Worm (Caenorhabditis elegans) whole organism, L3 larva: ENCODE results near the gene twk-44.

Source experiments
- ZK546.5 ChIP-seq: sonication (generic microtip); optimal IDR thresholded peaks from 2 replicates; lab custom pipeline; 2017; ENCODE audit warnings: missing biosample characterization, missing genetic modification characterization
- aly-2 ChIP-seq: fragments of 150-350 bp; optimal IDR thresholded peaks from 2 replicates; lab custom pipeline; 2014; ENCODE audit warnings: missing biosample characterization, missing genetic modification characterization
- ama-1 ChIP-seq: fragments of 150-350 bp; optimal IDR thresholded peaks from 2 replicates; lab custom pipeline; 2018
- ceh-16 ChIP-seq: sonication (generic microtip); optimal IDR thresholded peaks from 2 replicates; lab custom pipeline; 2017; ENCODE audit warnings: missing biosample characterization, missing genetic modification characterization
- ceh-82 ChIP-seq: fragments of 150-350 bp; optimal IDR thresholded peaks from 2 replicates; lab custom pipeline; 2014; ENCODE audit warnings: missing biosample characterization, missing genetic modification characterization
- ceh-9 ChIP-seq: sonication (generic microtip); optimal IDR thresholded peaks from 2 replicates; lab custom pipeline; 2018; ENCODE audit warnings: missing biosample characterization, missing genetic modification characterization
- egl-27 ChIP-seq: sonication (generic microtip); optimal IDR thresholded peaks from 4 replicates; lab custom pipeline; 2017; ENCODE audit warnings: missing biosample characterization, missing genetic modification reagents, missing genetic modification characterization
- egl-5 ChIP-seq: fragments of 150-350 bp; optimal IDR thresholded peaks from 2 replicates; lab custom pipeline; 2017; ENCODE audit warnings: missing biosample characterization, missing genetic modification reagents, missing genetic modification characterization, inconsistent platforms
- elt-1 ChIP-seq: fragments of 150-350 bp; optimal IDR thresholded peaks from 2 replicates; lab custom pipeline; 2014; ENCODE audit warnings: missing biosample characterization, missing genetic modification characterization
- elt-2 ChIP-seq: sonication (generic microtip); optimal IDR thresholded peaks from 2 replicates; lab custom pipeline; 2016; ENCODE audit warnings: missing genetic modification reagents, mild to moderate bottlenecking, missing genetic modification characterization, missing compliant biosample characterization
- eor-1 ChIP-seq, 2 experiments: fragments of 150-350 bp; optimal IDR thresholded peaks; 2 replicates each; lab custom pipeline; 2014 to 2018; ENCODE audit warnings: missing biosample characterization in 2 of 2, missing genetic modification characterization in 2 of 2
- jun-1 ChIP-seq: fragments of 150-350 bp; optimal IDR thresholded peaks from 2 replicates; lab custom pipeline; 2014; ENCODE audit warnings: missing biosample characterization, missing genetic modification reagents, missing genetic modification characterization
- lin-15B ChIP-seq: fragments of 150-350 bp; optimal IDR thresholded peaks from 2 replicates; lab custom pipeline; 2014; ENCODE audit warnings: missing biosample characterization, missing genetic modification characterization
- lin-39 ChIP-seq: fragments of 150-350 bp; optimal IDR thresholded peaks from 2 replicates; lab custom pipeline; 2018; ENCODE audit warnings: missing biosample characterization, missing genetic modification reagents, missing genetic modification characterization
- lsy-12 ChIP-seq: sonication (generic microtip); optimal IDR thresholded peaks from 2 replicates; lab custom pipeline; 2016; ENCODE audit warnings: mild to moderate bottlenecking, missing genetic modification characterization, missing compliant biosample characterization
- mdl-1 ChIP-seq: fragments of 150-350 bp; optimal IDR thresholded peaks from 2 replicates; lab custom pipeline; 2014; ENCODE audit warnings: missing biosample characterization, missing genetic modification characterization
- nfya-1 ChIP-seq: sonication (generic microtip); optimal IDR thresholded peaks from 2 replicates; lab custom pipeline; 2017; ENCODE audit warnings: missing genetic modification characterization, mild to moderate bottlenecking, missing compliant biosample characterization, antibody characterized with exemption, moderate library complexity; ENCODE audit not compliant: insufficient read depth
- nhr-11 ChIP-seq: fragments of 150-350 bp; optimal IDR thresholded peaks from 2 replicates; lab custom pipeline; 2014; ENCODE audit warnings: missing biosample characterization, missing genetic modification characterization
- nhr-12 ChIP-seq: fragments of 150-350 bp; optimal IDR thresholded peaks from 2 replicates; lab custom pipeline; 2014; ENCODE audit warnings: missing biosample characterization, missing genetic modification characterization
- nhr-237 ChIP-seq: fragments of 150-350 bp; optimal IDR thresholded peaks from 2 replicates; lab custom pipeline; 2014; ENCODE audit warnings: missing biosample characterization, missing genetic modification characterization
- nhr-25 ChIP-seq: sonication (generic microtip); optimal IDR thresholded peaks from 2 replicates; lab custom pipeline; 2017; ENCODE audit warnings: missing biosample characterization, missing genetic modification characterization
- nhr-28 ChIP-seq: fragments of 150-350 bp; optimal IDR thresholded peaks from 2 replicates; lab custom pipeline; 2014; ENCODE audit warnings: missing biosample characterization, missing genetic modification characterization
- nhr-67 ChIP-seq: fragments of 150-350 bp; optimal IDR thresholded peaks from 2 replicates; lab custom pipeline; 2014; ENCODE audit warnings: missing biosample characterization, missing genetic modification characterization
- nhr-76 ChIP-seq: fragments of 150-350 bp; sonication (generic microtip); optimal IDR thresholded peaks from 5 replicates; lab custom pipeline; 2014; ENCODE audit warnings: missing biosample characterization, missing genetic modification characterization
- pha-4 ChIP-seq: fragments of 150-350 bp; optimal IDR thresholded peaks from 2 replicates; lab custom pipeline; 2014; ENCODE audit warnings: missing biosample characterization, missing genetic modification reagents, missing genetic modification characterization
- pqm-1 ChIP-seq: fragments of 150-350 bp; optimal IDR thresholded peaks from 2 replicates; lab custom pipeline; 2017; ENCODE audit warnings: missing biosample characterization, missing genetic modification characterization, inconsistent platforms
- skn-1 ChIP-seq: fragments of 150-350 bp; optimal IDR thresholded peaks from 2 replicates; lab custom pipeline; 2014; ENCODE audit warnings: missing biosample characterization, missing genetic modification characterization
- snpc-4 ChIP-seq: fragments of 150-350 bp; optimal IDR thresholded peaks from 2 replicates; lab custom pipeline; 2014; ENCODE audit warnings: missing biosample characterization, missing genetic modification characterization
- tbx-2 ChIP-seq: sonication (generic microtip); optimal IDR thresholded peaks from 2 replicates; lab custom pipeline; 2016; ENCODE audit warnings: mild to moderate bottlenecking, missing genetic modification characterization, missing compliant biosample characterization
- unc-39 ChIP-seq: sonication (generic microtip); optimal IDR thresholded peaks from 4 replicates; lab custom pipeline; 2017; ENCODE audit warnings: missing biosample characterization, missing genetic modification characterization
- unc-62 ChIP-seq: fragments of 150-350 bp; sonication (generic microtip); optimal IDR thresholded peaks from 4 replicates; lab custom pipeline; 2014; ENCODE audit warnings: missing biosample characterization, missing genetic modification reagents, missing genetic modification characterization
- zag-1 ChIP-seq: fragments of 150-350 bp; optimal IDR thresholded peaks from 2 replicates; lab custom pipeline; 2014; ENCODE audit warnings: missing biosample characterization, missing genetic modification characterization
- ztf-11 ChIP-seq: fragments of 150-350 bp; optimal IDR thresholded peaks from 2 replicates; lab custom pipeline; 2014; ENCODE audit warnings: missing biosample characterization, missing genetic modification characterization
- ztf-4 ChIP-seq: fragments of 150-350 bp; optimal IDR thresholded peaks from 2 replicates; lab custom pipeline; 2014; ENCODE audit warnings: missing biosample characterization, missing genetic modification characterization

twk-44 gene

ce11 chrX:11585894-11586293, 41.0 kb downstream of the twk-44 start:
- no peak for TF ChIP-seq snpc-4 (tag; lab: Kevin White, UChicago)
- no peak for TF ChIP-seq lin-15B (tag; lab: Kevin White, UChicago)
- TF ChIP-seq nhr-25 (tag; lab: Kevin White, UChicago): no peak
- no peak for TF ChIP-seq elt-1 (tag; lab: Kevin White, UChicago)
- TF ChIP-seq pqm-1 (tag; lab: Kevin White, UChicago): no peak
- no peak for TF ChIP-seq unc-39 (tag; lab: Kevin White, UChicago)
- TF ChIP-seq aly-2 (tag; lab: Kevin White, UChicago): no peak
- no peak for TF ChIP-seq eor-1 (tag; optimal IDR thresholded peaks at IDR 0.05; lab: Kevin White, UChicago)
- TF ChIP-seq ceh-9: no peak
- no peak for TF ChIP-seq lin-39 (tag; lab: Kevin White, UChicago)
- no peak for TF ChIP-seq pha-4 (tag; lab: Kevin White, UChicago)
- TF ChIP-seq ceh-16 (tag; lab: Kevin White, UChicago): no peak
- TF ChIP-seq nhr-12: no peak
- no peak for TF ChIP-seq lsy-12 (tag; lab: Kevin White, UChicago)
- TF ChIP-seq ztf-11 (tag; lab: Kevin White, UChicago): no peak
- no peak for TF ChIP-seq nhr-67 (tag; lab: Kevin White, UChicago)
- no peak for TF ChIP-seq tbx-2 (tag; lab: Kevin White, UChicago)

- TF ChIP-seq skn-1 (tag; lab: Kevin White, UChicago): no peak
- no peak for TF ChIP-seq nfya-1
- no peak for TF ChIP-seq pha-4 (tag; lab: Kevin White, UChicago)
- no peak for TF ChIP-seq ceh-9
- TF ChIP-seq nhr-67 (tag; lab: Kevin White, UChicago): no peak
- TF ChIP-seq lin-39 (tag; lab: Kevin White, UChicago): no peak
- TF ChIP-seq nhr-237: no peak
- no peak for TF ChIP-seq nhr-28
- TF ChIP-seq ceh-82 (tag; lab: Kevin White, UChicago): no peak
- TF ChIP-seq nhr-25 (tag; lab: Kevin White, UChicago): no peak
- TF ChIP-seq nhr-76 (tag; lab: Kevin White, UChicago): no peak
- TF ChIP-seq ztf-4 (tag; lab: Kevin White, UChicago): no peak
- TF ChIP-seq egl-5 (tag; lab: Kevin White, UChicago): no peak
These were observed 41.5 kb downstream of the twk-44 start, which contains the start of gene abts-2 for ce11 chrX:11585375-11585774. Gene abts-2, plus strand, starts transcription at chrX:11585675.

ce11 chrX:11576429-11577088, 50.4 kb downstream of the twk-44 start:
- TF ChIP-seq nfya-1 (no peak), ceh-82 (tag; lab: Kevin White, UChicago) (no peak), ama-1 (lab: Kevin White, UChicago) (no peak), lsy-12 (tag; lab: Kevin White, UChicago) (no peak), unc-62 (GFP tag; lab: Kevin White, UChicago) (peak; percentile 32), aly-2 (tag; lab: Kevin White, UChicago) (no peak), nhr-12 (no peak), unc-39 (tag; lab: Kevin White, UChicago) (no peak), lin-39 (tag; lab: Kevin White, UChicago) (peak; percentile 64), ceh-9 (no peak)

- TF ChIP-seq egl-27 (tag; lab: Kevin White, UChicago): no peak
- no peak for TF ChIP-seq egl-5 (tag; lab: Kevin White, UChicago)
- no peak for TF ChIP-seq ZK546.5 (tag; lab: Kevin White, UChicago)
- no peak for TF ChIP-seq jun-1 (tag; lab: Kevin White, UChicago)
- TF ChIP-seq nhr-67 (tag; lab: Kevin White, UChicago): no peak
- no peak for TF ChIP-seq mdl-1 (tag; lab: Kevin White, UChicago)
- no peak for TF ChIP-seq zag-1 (tag; lab: Kevin White, UChicago)
- no peak for TF ChIP-seq elt-2
- TF ChIP-seq nhr-11 (tag; lab: Kevin White, UChicago): no peak
- no peak for TF ChIP-seq unc-62 (GFP tag; lab: Kevin White, UChicago)
- TF ChIP-seq lsy-12 (tag; lab: Kevin White, UChicago): no peak
These were observed 52.7 kb downstream of the twk-44 start for ce11 chrX:11574167-11574566.
